Fruit fly (Drosophila melanogaster) whole organism, pupa: Measurements from ENCODE around the gene CG43402.
A peak's percentile ranks its signal among the peaks of the same experiment; 100 is the strongest.

Experiments
- CG10348 ChIP-seq: fragments of 200-800 bp; sonication (Bioruptor generic); IDR thresholded peaks from 2 replicates; pipeline ENCODE4 v1.3.6; 2022; ENCODE audit warnings: missing biosample characterization, missing genetic modification characterization
- CG12605 ChIP-seq: fragments of 200-800 bp; sonication (Bioruptor generic); IDR thresholded peaks from 2 replicates; pipeline ENCODE4 v1.3.6; 2022; ENCODE audit warnings: missing biosample characterization, missing genetic modification characterization
- CG13204 ChIP-seq: fragments of 200-800 bp; sonication (Bioruptor generic); optimal IDR thresholded peaks from 2 replicates; lab custom pipeline; 2018; ENCODE audit warnings: missing biosample characterization, mild to moderate bottlenecking, missing genetic modification characterization, moderate library complexity
- CG14655 ChIP-seq: fragments of 200-800 bp; sonication (Bioruptor generic); optimal IDR thresholded peaks from 3 replicates; lab custom pipeline; 2017; ENCODE audit warnings: mild to moderate bottlenecking, missing biosample characterization, missing genetic modification reagents, missing genetic modification characterization
- CG15710 ChIP-seq: fragments of 200-800 bp; sonication (Bioruptor generic); optimal IDR thresholded peaks from 2 replicates; lab custom pipeline; 2018; ENCODE audit warnings: missing biosample characterization, mild to moderate bottlenecking, missing genetic modification characterization, moderate library complexity
- CG17806 ChIP-seq: fragments of 200-800 bp; sonication (Bioruptor generic); optimal IDR thresholded peaks from 2 replicates; lab custom pipeline; 2018; ENCODE audit warnings: missing biosample characterization, mild to moderate bottlenecking, missing genetic modification characterization, moderate library complexity
- CG32121 ChIP-seq: fragments of 200-800 bp; sonication (Bioruptor generic); IDR thresholded peaks from 2 replicates; pipeline ENCODE4 v1.3.6; 2022; ENCODE audit warnings: missing biosample characterization, missing genetic modification characterization
- CG34367 ChIP-seq: fragments of 200-800 bp; sonication (Bioruptor generic); optimal IDR thresholded peaks from 2 replicates; lab custom pipeline; 2018; ENCODE audit warnings: missing biosample characterization, mild to moderate bottlenecking, missing genetic modification characterization
- CG4496 ChIP-seq: fragments of 200-800 bp; sonication (Bioruptor generic); IDR thresholded peaks from 3 replicates; pipeline ENCODE4 v1.3.6; 2022; ENCODE audit warnings: missing biosample characterization, missing genetic modification characterization
- CG8159 ChIP-seq: fragments of 200-800 bp; sonication (Bioruptor generic); optimal IDR thresholded peaks from 3 replicates; lab custom pipeline; 2018; ENCODE audit warnings: missing biosample characterization, mild to moderate bottlenecking, missing genetic modification characterization, moderate library complexity
- CG8301 ChIP-seq: fragments of 200-800 bp; sonication (Bioruptor generic); optimal IDR thresholded peaks from 2 replicates; lab custom pipeline; 2018; ENCODE audit warnings: missing biosample characterization, mild to moderate bottlenecking, missing genetic modification characterization
- CG9948 ChIP-seq: fragments of 200-800 bp; sonication (Bioruptor generic); optimal IDR thresholded peaks from 2 replicates; lab custom pipeline; 2018; ENCODE audit warnings: missing biosample characterization, mild to moderate bottlenecking, missing genetic modification characterization, moderate library complexity
- D1 ChIP-seq: fragments of 200-800 bp; sonication (Bioruptor generic); optimal IDR thresholded peaks from 2 replicates; lab custom pipeline; 2018; ENCODE audit warnings: missing biosample characterization, mild to moderate bottlenecking, missing genetic modification characterization, moderate library complexity
- EcR ChIP-seq: fragments of 200-800 bp; sonication (Bioruptor generic); optimal IDR thresholded peaks from 3 replicates; lab custom pipeline; 2019; ENCODE audit warnings: missing biosample characterization, missing genetic modification characterization, mild to moderate bottlenecking, moderate library complexity, missing genetic modification reagents
- Ets98B ChIP-seq: fragments of 200-800 bp; sonication (Bioruptor generic); IDR thresholded peaks from 2 replicates; pipeline ENCODE4 v1.3.6; 2022; ENCODE audit warnings: missing biosample characterization, missing genetic modification characterization
- Pif1A ChIP-seq: fragments of 200-800 bp; sonication (Bioruptor generic); optimal IDR thresholded peaks from 3 replicates; lab custom pipeline; 2016; ENCODE audit warnings: missing biosample characterization, missing genetic modification characterization
- Pif1B ChIP-seq: fragments of 200-800 bp; sonication (Bioruptor generic); optimal IDR thresholded peaks from 3 replicates; lab custom pipeline; 2016; ENCODE audit warnings: missing biosample characterization, missing genetic modification characterization
- Snoo ChIP-seq: fragments of 200-800 bp; sonication (Bioruptor generic); optimal IDR thresholded peaks from 3 replicates; lab custom pipeline; 2017; ENCODE audit warnings: missing biosample characterization, mild to moderate bottlenecking, missing genetic modification characterization, inconsistent platforms
- fd96Ca ChIP-seq: fragments of 200-800 bp; sonication (Bioruptor generic); IDR thresholded peaks from 3 replicates; pipeline ENCODE4 v1.3.6; 2022; ENCODE audit warnings: missing biosample characterization, missing genetic modification characterization
- gl ChIP-seq: fragments of 200-800 bp; sonication (Bioruptor generic); optimal IDR thresholded peaks from 2 replicates; lab custom pipeline; 2018; ENCODE audit warnings: missing biosample characterization, mild to moderate bottlenecking, missing genetic modification characterization
- rn ChIP-seq: fragments of 200-800 bp; sonication (Bioruptor generic); IDR thresholded peaks from 2 replicates; pipeline ENCODE4 v1.3.6; 2022; ENCODE audit warnings: missing biosample characterization, missing genetic modification characterization

The CG43402 gene

dm6 chr2L:1428290-1428689, 14.1 kb upstream of the CG43402 start, which contains the start of gene CG43401:
Gene CG43401 (plus strand): TSS chr2L:1428474.
- TF ChIP-seq CG17806 (peak; percentile 45), CG8301 (no peak), CG15710 (tag; lab: Kevin White, UChicago) (peak; percentile 6), CG12605 (GFP tag; lab: Robert Waterston, UW) (no peak), CG4496 (0 out of 3 replicates have a peak, but pooled peaks have one; percentile 22), CG8159 (tag; lab: Kevin White, UChicago) (peak; percentile 40)
- TF ChIP-seq, all 21 proteins: peak for 4

dm6 chr2L:1429558-1429957, 12.9 kb upstream of the CG43402 start:
- no peak for TF ChIP-seq CG15710 (tag; lab: Kevin White, UChicago)
- TF ChIP-seq, all 21 proteins: peak for 0

dm6 chr2L:1431430-1431829, 11.0 kb upstream of the CG43402 start:
- TF ChIP-seq CG32121 (peak; percentile 50), CG15710 (tag; lab: Kevin White, UChicago) (no peak)

- TF ChIP-seq D1 (tag; lab: Kevin White, UChicago) (no peak), CG32121 (peak; percentile 70; the same call in 1 of the 2 replicates), EcR (GFP tag; lab: Kevin White, UChicago) (no peak), CG8301 (peak; percentile 77), gl (tag; lab: Kevin White, UChicago) (peak; percentile 72), CG8159 (tag; lab: Kevin White, UChicago) (peak; percentile 90), CG10348 (GFP tag; lab: Robert Waterston, UW) (no peak), fd96Ca (GFP tag; lab: Robert Waterston, UW) (peak; percentile 91), Ets98B (GFP tag; lab: Robert Waterston, UW) (peak; percentile 84), CG15710 (tag; lab: Kevin White, UChicago) (peak; percentile 89), CG14655 (peak; percentile 83), CG17806 (peak; percentile 87), Pif1B (GFP tag; lab: Kevin White, UChicago) (no peak), CG9948 (peak; percentile 85), CG4496 (peak; percentile 95), Snoo (tag; lab: Kevin White, UChicago) (peak; percentile 80), rn (GFP tag; lab: Robert Waterston, UW) (peak; percentile 76)
These were observed 8.7 kb upstream of the CG43402 start for dm6 chr2L:1433732-1434131.

- TF ChIP-seq rn (GFP tag; lab: Robert Waterston, UW) (no peak), EcR (GFP tag; lab: Kevin White, UChicago) (no peak), CG12605 (GFP tag; lab: Robert Waterston, UW) (no peak), fd96Ca (GFP tag; lab: Robert Waterston, UW) (no peak), gl (tag; lab: Kevin White, UChicago) (no peak), CG10348 (GFP tag; lab: Robert Waterston, UW) (no peak)
These were observed 7.5 kb upstream of the CG43402 start for dm6 chr2L:1434948-1435347.

dm6 chr2L:1435494-1435893, 6.9 kb upstream of the CG43402 start:
- TF ChIP-seq CG15710 (tag; lab: Kevin White, UChicago) (no peak), fd96Ca (GFP tag; lab: Robert Waterston, UW) (no peak), gl (tag; lab: Kevin White, UChicago) (no peak), CG12605 (GFP tag; lab: Robert Waterston, UW) (no peak), CG13204 (GFP tag; lab: Kevin White, UChicago) (no peak), Pif1B (GFP tag; lab: Kevin White, UChicago) (no peak), CG17806 (no peak), Ets98B (GFP tag; lab: Robert Waterston, UW) (no peak), EcR (GFP tag; lab: Kevin White, UChicago) (no peak), rn (GFP tag; lab: Robert Waterston, UW) (no peak), CG9948 (no peak), CG34367 (no peak), CG4496 (no peak), CG8301 (no peak), D1 (tag; lab: Kevin White, UChicago) (no peak), CG8159 (tag; lab: Kevin White, UChicago) (no peak)

- TF ChIP-seq CG12605 (GFP tag; lab: Robert Waterston, UW) (no peak), Snoo (tag; lab: Kevin White, UChicago) (peak; percentile 48), Pif1A (peak; percentile 80), CG15710 (tag; lab: Kevin White, UChicago) (peak; percentile 83), CG9948 (peak; percentile 78), fd96Ca (GFP tag; lab: Robert Waterston, UW) (peak; percentile 66; the same call in 2 of the 3 replicates), CG32121 (no peak), rn (GFP tag; lab: Robert Waterston, UW) (no peak), gl (tag; lab: Kevin White, UChicago) (peak; percentile 52), CG10348 (GFP tag; lab: Robert Waterston, UW) (no peak), CG4496 (no peak), CG17806 (peak; percentile 73), Pif1B (GFP tag; lab: Kevin White, UChicago) (peak; percentile 69), CG8159 (tag; lab: Kevin White, UChicago) (peak; percentile 81), EcR (GFP tag; lab: Kevin White, UChicago) (no peak), Ets98B (GFP tag; lab: Robert Waterston, UW) (no peak), CG13204 (GFP tag; lab: Kevin White, UChicago) (peak; percentile 9), CG8301 (peak; percentile 63), CG14655 (peak; percentile 78), CG34367 (peak; percentile 66), D1 (tag; lab: Kevin White, UChicago) (peak; percentile 47)
These were observed 2.5 kb upstream of the CG43402 start for dm6 chr2L:1439790-1440422.
